Fruit fly (Drosophila melanogaster) whole organism, prepupa: Measurements from ENCODE around the gene CG9107.

Source experiments
- Blimp-1 ChIP-seq: fragments of 200-800 bp; sonication (Bioruptor generic); optimal IDR thresholded peaks from 3 replicates; lab custom pipeline; 2017; ENCODE audit warnings: missing biosample characterization, missing genetic modification characterization, mild to moderate bottlenecking, moderate library complexity, missing genetic modification reagents
- CG10631 ChIP-seq: fragments of 200-800 bp; sonication (Bioruptor generic); optimal IDR thresholded peaks from 2 replicates; lab custom pipeline; 2016; ENCODE audit warnings: missing biosample characterization, missing genetic modification characterization
- CG10669 ChIP-seq: fragments of 200-800 bp; sonication (Bioruptor generic); optimal IDR thresholded peaks from 3 replicates; lab custom pipeline; 2018; ENCODE audit warnings: missing biosample characterization, mild to moderate bottlenecking, missing genetic modification characterization, moderate library complexity
- CG11762 ChIP-seq: fragments of 200-800 bp; sonication (Bioruptor generic); optimal IDR thresholded peaks from 3 replicates; lab custom pipeline; 2016; ENCODE audit warnings: missing biosample characterization, missing genetic modification characterization; ENCODE audit not compliant: insufficient read depth
- CG15336 ChIP-seq: fragments of 200-800 bp; sonication (Bioruptor generic); IDR thresholded peaks from 2 replicates; pipeline ENCODE4 v1.3.6; 2022; ENCODE audit warnings: missing biosample characterization, missing genetic modification characterization
- CG1621 ChIP-seq: fragments of 200-800 bp; sonication (Bioruptor generic); optimal IDR thresholded peaks from 3 replicates; lab custom pipeline; 2018; ENCODE audit warnings: missing biosample characterization, mild to moderate bottlenecking, missing genetic modification characterization
- CG16779 ChIP-seq: fragments of 200-800 bp; sonication (Bioruptor generic); optimal IDR thresholded peaks from 3 replicates; lab custom pipeline; 2017; ENCODE audit warnings: missing biosample characterization, mild to moderate bottlenecking, missing genetic modification characterization
- CG3032 ChIP-seq: fragments of 200-800 bp; optimal IDR thresholded peaks from 2 replicates; lab custom pipeline; 2019; ENCODE audit warnings: missing biosample characterization, mild to moderate bottlenecking, missing genetic modification characterization, moderate library complexity
- CG32006 ChIP-seq: fragments of 200-800 bp; sonication (Bioruptor generic); optimal IDR thresholded peaks from 3 replicates; lab custom pipeline; 2017; ENCODE audit warnings: missing biosample characterization, mild to moderate bottlenecking, missing genetic modification characterization
- CG3919 ChIP-seq: fragments of 200-800 bp; sonication (Bioruptor generic); optimal IDR thresholded peaks from 3 replicates; lab custom pipeline; 2016; ENCODE audit warnings: missing biosample characterization, missing genetic modification characterization
- CG6163 ChIP-seq: fragments of 200-800 bp; sonication (Bioruptor generic); IDR thresholded peaks from 3 replicates; pipeline ENCODE4 v1.3.6; 2022; ENCODE audit warnings: missing biosample characterization, missing genetic modification characterization
- CG6792 ChIP-seq: fragments of 200-800 bp; sonication (Bioruptor generic); optimal IDR thresholded peaks from 3 replicates; lab custom pipeline; 2016; ENCODE audit warnings: missing biosample characterization, missing genetic modification characterization
- CG6808 ChIP-seq: fragments of 200-800 bp; sonication (Bioruptor generic); optimal IDR thresholded peaks from 3 replicates; lab custom pipeline; 2017; ENCODE audit warnings: missing biosample characterization, missing genetic modification characterization, mild to moderate bottlenecking, moderate library complexity, missing genetic modification reagents
- CG6854 ChIP-seq: fragments of 200-800 bp; sonication (Bioruptor generic); optimal IDR thresholded peaks from 2 replicates; lab custom pipeline; 2017; ENCODE audit warnings: missing biosample characterization, mild to moderate bottlenecking, missing genetic modification characterization
- CG7368 ChIP-seq: fragments of 200-800 bp; sonication (Bioruptor generic); optimal IDR thresholded peaks from 3 replicates; lab custom pipeline; 2016; ENCODE audit warnings: missing biosample characterization, missing genetic modification characterization
- CG8319 ChIP-seq: fragments of 200-800 bp; sonication (Bioruptor generic); optimal IDR thresholded peaks from 3 replicates; lab custom pipeline; 2016; ENCODE audit warnings: missing biosample characterization, missing genetic modification characterization
- Eip75B ChIP-seq: fragments of 200-800 bp; sonication (Bioruptor generic); optimal IDR thresholded peaks from 3 replicates; lab custom pipeline; 2016; ENCODE audit warnings: missing biosample characterization, missing genetic modification characterization
- Eip78C ChIP-seq: fragments of 200-800 bp; sonication (Bioruptor generic); peaks from one replicate; lab custom pipeline; 2016; ENCODE audit warnings: missing biosample characterization, missing genetic modification characterization
- Eip93F ChIP-seq: fragments of 200-800 bp; sonication (Bioruptor generic); optimal IDR thresholded peaks from 2 replicates; lab custom pipeline; 2016; ENCODE audit warnings: missing biosample characterization, mild to moderate bottlenecking, missing genetic modification characterization
- Ets21C ChIP-seq: fragments of 200-800 bp; sonication (Bioruptor generic); optimal IDR thresholded peaks from 3 replicates; lab custom pipeline; 2016; ENCODE audit warnings: missing biosample characterization, missing genetic modification characterization
- Hr38 ChIP-seq: sonication (Bioruptor generic); optimal IDR thresholded peaks from 2 replicates; lab custom pipeline; 2016; ENCODE audit warnings: missing biosample characterization, missing genetic modification characterization
- Hr39 ChIP-seq: fragments of 200-800 bp; sonication (Bioruptor generic); optimal IDR thresholded peaks from 2 replicates; lab custom pipeline; 2016; ENCODE audit warnings: missing biosample characterization, missing genetic modification characterization
- Hr4 ChIP-seq: fragments of 200-800 bp; sonication (Bioruptor generic); optimal IDR thresholded peaks from 3 replicates; lab custom pipeline; 2016; ENCODE audit warnings: missing biosample characterization, missing genetic modification characterization
- Lpt ChIP-seq: fragments of 200-800 bp; sonication (Bioruptor generic); optimal IDR thresholded peaks from 3 replicates; lab custom pipeline; 2016; ENCODE audit warnings: missing biosample characterization, missing genetic modification characterization
- Met ChIP-seq: fragments of 200-800 bp; sonication (Bioruptor generic); optimal IDR thresholded peaks from 3 replicates; lab custom pipeline; 2016; ENCODE audit warnings: missing biosample characterization, missing genetic modification characterization
- OdsH ChIP-seq: fragments of 200-800 bp; sonication (Bioruptor generic); optimal IDR thresholded peaks from 3 replicates; lab custom pipeline; 2016; ENCODE audit warnings: missing biosample characterization, missing genetic modification characterization
- Sox102F ChIP-seq: fragments of 200-800 bp; sonication (Bioruptor generic); optimal IDR thresholded peaks from 2 replicates; lab custom pipeline; 2016; ENCODE audit warnings: missing biosample characterization, mild to moderate bottlenecking, missing genetic modification characterization
- Sox14 ChIP-seq: fragments of 200-800 bp; sonication (Bioruptor generic); optimal IDR thresholded peaks from 3 replicates; lab custom pipeline; 2016; ENCODE audit warnings: missing biosample characterization, missing genetic modification characterization
- Sox15 ChIP-seq: fragments of 200-800 bp; sonication (Bioruptor generic); optimal IDR thresholded peaks from 3 replicates; lab custom pipeline; 2016; ENCODE audit warnings: missing biosample characterization, missing genetic modification characterization
- achi ChIP-seq: fragments of 200-800 bp; sonication (Bioruptor generic); optimal IDR thresholded peaks from 3 replicates; lab custom pipeline; 2016; ENCODE audit warnings: missing biosample characterization, missing genetic modification characterization
- acj6 ChIP-seq: fragments of 200-800 bp; sonication (Bioruptor generic); optimal IDR thresholded peaks from 3 replicates; lab custom pipeline; 2016; ENCODE audit warnings: missing biosample characterization, missing genetic modification characterization
- cyc ChIP-seq: fragments of 200-800 bp; sonication (Bioruptor generic); optimal IDR thresholded peaks from 3 replicates; lab custom pipeline; 2016; ENCODE audit warnings: missing biosample characterization, missing genetic modification characterization
- dac ChIP-seq: fragments of 200-800 bp; sonication (Bioruptor generic); optimal IDR thresholded peaks from 2 replicates; lab custom pipeline; 2017; ENCODE audit warnings: missing biosample characterization, mild to moderate bottlenecking, missing genetic modification characterization
- dsx ChIP-seq: fragments of 200-800 bp; optimal IDR thresholded peaks from 3 replicates; lab custom pipeline; 2019; ENCODE audit warnings: missing biosample characterization, mild to moderate bottlenecking, missing genetic modification characterization, moderate library complexity; ENCODE audit not compliant: poor library complexity, severe bottlenecking
- esn ChIP-seq: fragments of 200-800 bp; sonication (Bioruptor generic); optimal IDR thresholded peaks from 2 replicates; lab custom pipeline; 2016; ENCODE audit warnings: missing biosample characterization, mild to moderate bottlenecking, missing genetic modification characterization, moderate library complexity
- fd59A ChIP-seq: fragments of 200-800 bp; sonication (Bioruptor generic); optimal IDR thresholded peaks from 2 replicates; lab custom pipeline; 2017; ENCODE audit warnings: missing biosample characterization, mild to moderate bottlenecking, missing genetic modification characterization, missing genetic modification reagents
- fkh ChIP-seq: fragments of 200-800 bp; sonication (Bioruptor generic); optimal IDR thresholded peaks from 3 replicates; lab custom pipeline; 2017; ENCODE audit warnings: missing biosample characterization, mild to moderate bottlenecking, missing genetic modification characterization, moderate library complexity
- lz ChIP-seq: fragments of 200-800 bp; sonication (Bioruptor generic); optimal IDR thresholded peaks from 3 replicates; lab custom pipeline; 2016; ENCODE audit warnings: missing biosample characterization, missing genetic modification characterization
- net ChIP-seq: fragments of 200-800 bp; sonication (Bioruptor generic); optimal IDR thresholded peaks from 3 replicates; lab custom pipeline; 2016; ENCODE audit warnings: missing biosample characterization, missing genetic modification characterization
- salr ChIP-seq, 2 experiments: fragments of 200-800 bp; sonication (Bioruptor generic); optimal IDR thresholded peaks; 3 replicates each; lab custom pipeline; 2016 to 2018; ENCODE audit warnings: missing biosample characterization in 2 of 2, missing genetic modification characterization in 2 of 2, mild to moderate bottlenecking in 1 of 2
- spab ChIP-seq: fragments of 200-800 bp; sonication (Bioruptor generic); optimal IDR thresholded peaks from 2 replicates; lab custom pipeline; 2017; ENCODE audit warnings: missing biosample characterization, mild to moderate bottlenecking, missing genetic modification characterization, missing genetic modification reagents
- ss ChIP-seq, 2 experiments: fragments of 200-800 bp; sonication (Bioruptor generic); optimal IDR thresholded peaks; 2 replicates in 1 of 2; 3 replicates in 1 of 2; lab custom pipeline; 2017 to 2018; ENCODE audit warnings: mild to moderate bottlenecking in 2 of 2, missing biosample characterization in 2 of 2, missing genetic modification characterization in 2 of 2, moderate library complexity in 1 of 2
- svp ChIP-seq: fragments of 200-800 bp; sonication (Bioruptor generic); peaks from one replicate; lab custom pipeline; 2016; ENCODE audit warnings: missing biosample characterization, missing genetic modification characterization
- topi ChIP-seq: fragments of 200-800 bp; sonication (Bioruptor generic); optimal IDR thresholded peaks from 3 replicates; lab custom pipeline; 2016; ENCODE audit warnings: missing biosample characterization, missing genetic modification characterization
- vri ChIP-seq: fragments of 200-800 bp; sonication (Bioruptor generic); optimal IDR thresholded peaks from 3 replicates; lab custom pipeline; 2016; ENCODE audit warnings: missing biosample characterization, mild to moderate bottlenecking, missing genetic modification characterization

Gene CG9107

DNA sequence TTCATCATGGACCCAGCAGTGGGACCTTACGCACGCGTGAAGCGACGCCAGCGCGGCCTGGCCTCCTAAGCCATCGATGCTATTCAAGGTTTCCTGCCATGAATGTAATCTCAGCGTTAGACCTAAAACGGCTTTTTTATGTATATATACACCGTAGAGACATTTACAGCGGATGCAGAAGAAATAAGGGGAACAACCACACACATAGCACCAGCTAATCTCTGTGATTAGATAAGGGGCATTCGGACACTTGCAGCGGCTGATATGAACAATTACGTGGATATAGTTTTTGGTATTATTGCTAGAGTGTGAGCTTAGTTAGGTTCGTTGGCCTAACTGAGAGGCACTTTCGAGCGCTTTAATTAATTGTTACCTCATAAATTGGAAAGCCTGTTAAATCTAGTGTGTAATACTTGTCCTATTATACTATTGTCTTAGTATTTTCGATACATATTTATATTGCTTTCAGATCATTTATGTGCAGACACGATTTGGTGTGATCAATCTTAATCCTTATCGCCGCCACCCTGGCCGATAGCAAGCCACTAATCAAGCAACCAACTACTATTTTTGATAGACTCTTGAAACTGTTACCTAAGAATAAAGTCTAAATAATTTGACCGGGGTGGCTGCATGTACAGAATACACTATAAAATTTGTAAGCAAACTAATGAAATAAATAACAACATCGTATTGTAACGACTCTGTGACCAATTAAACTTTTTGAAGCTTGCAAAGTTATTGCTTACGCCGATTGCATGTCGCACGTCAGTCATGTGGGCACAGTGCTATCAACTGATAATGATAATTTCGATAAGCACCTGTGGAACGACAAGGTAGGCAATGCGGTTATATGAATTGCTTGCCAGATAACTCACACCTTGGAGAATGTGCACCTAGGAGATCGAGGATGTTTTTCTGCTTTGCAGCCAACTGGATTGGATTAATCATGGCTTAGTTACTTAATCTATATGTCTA, 35.9 kb downstream of the CG9107 start:
- TF ChIP-seq vri: peak; percentile 39
- TF ChIP-seq Met (GFP tag; lab: Kevin White, UChicago): no peak

DNA sequence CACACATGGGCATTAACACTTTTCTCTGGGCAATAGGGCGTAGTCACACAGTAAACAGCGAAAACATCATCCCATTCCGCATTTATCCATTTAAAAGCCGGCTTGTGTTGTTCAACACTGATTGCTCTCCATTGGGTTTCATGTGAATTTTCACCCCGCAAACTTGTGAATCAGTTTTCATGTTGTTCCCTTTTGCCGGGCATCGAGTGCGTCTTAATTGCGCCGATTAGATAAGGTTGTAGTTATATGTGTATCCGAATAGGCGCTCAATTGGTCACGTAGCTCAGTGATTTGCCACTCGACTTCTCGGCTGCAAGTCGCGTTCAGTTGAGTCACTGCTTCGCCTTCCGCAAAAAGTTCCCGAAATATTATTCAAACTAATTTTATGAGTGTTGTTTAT, 37.4 kb downstream of the CG9107 start:
- TF ChIP-seq dac (GFP tag; lab: Kevin White, UChicago) (no peak), CG3032 (tag; lab: Kevin White, UChicago) (no peak), vri (peak; percentile 35), Sox102F (no peak), svp (GFP tag; lab: Kevin White, UChicago) (no peak), CG6163 (GFP tag; lab: Robert Waterston, UW) (no peak)

DNA sequence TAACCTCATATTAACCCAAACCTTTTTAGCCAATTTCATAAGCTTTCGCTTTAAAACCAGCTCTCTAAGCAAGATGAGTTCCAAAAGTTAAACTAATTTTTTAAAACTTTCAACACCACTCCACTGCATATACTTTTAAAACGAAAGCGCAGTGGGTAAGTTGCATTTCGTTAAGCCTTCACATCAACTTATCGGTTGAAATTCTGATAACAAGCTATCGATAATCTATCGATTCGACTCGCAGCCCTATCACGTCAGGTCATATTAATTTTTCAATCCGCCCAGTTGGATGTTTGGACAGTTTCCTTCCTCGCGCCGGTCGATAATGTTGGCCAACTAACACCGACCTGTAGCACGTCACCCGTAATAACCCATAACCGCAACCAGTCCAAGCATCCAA, 38.2 kb downstream of the CG9107 start, which contains the start of gene ifc:
TSS of gene ifc (plus strand) at position 255 of the 400 bp plus-strand sequence.
- TF ChIP-seq Lpt: no peak
- TF ChIP-seq achi (GFP tag; lab: Kevin White, UChicago): no peak
- TF ChIP-seq Sox102F: no peak
- TF ChIP-seq Sox15 (GFP tag; lab: Kevin White, UChicago): peak; percentile 25
- no peak for TF ChIP-seq spab
- TF ChIP-seq CG6808 (GFP tag; lab: Kevin White, UChicago): no peak
- no peak for TF ChIP-seq Blimp-1
- peak; percentile 45 for TF ChIP-seq esn (GFP tag; lab: Kevin White, UChicago)
- TF ChIP-seq CG10669 (GFP tag; lab: Kevin White, UChicago): peak; percentile 10
- TF ChIP-seq CG6792: peak; percentile 29
- no peak for TF ChIP-seq CG8319 (GFP tag; lab: Kevin White, UChicago)
- peak; percentile 66 for TF ChIP-seq Sox14 (GFP tag; lab: Kevin White, UChicago)
- TF ChIP-seq fd59A: no peak
- TF ChIP-seq acj6 (GFP tag; lab: Kevin White, UChicago): peak; percentile 19
- peak; percentile 52 for TF ChIP-seq cyc (GFP tag; lab: Kevin White, UChicago)
- TF ChIP-seq Ets21C (GFP tag; lab: Kevin White, UChicago): no peak
- peak; percentile 30 for TF ChIP-seq dsx (GFP tag; lab: Kevin White, UChicago)
- TF ChIP-seq CG7368 (GFP tag; lab: Kevin White, UChicago): no peak
- TF ChIP-seq Eip78C (GFP tag; lab: Kevin White, UChicago): peak; percentile 66
- no peak for TF ChIP-seq CG15336 (GFP tag; lab: Robert Waterston, UW)
- TF ChIP-seq lz (GFP tag; lab: Kevin White, UChicago): peak; percentile 58
- TF ChIP-seq CG32006 (GFP tag; lab: Kevin White, UChicago): no peak
- no peak for TF ChIP-seq Hr39 (GFP tag; lab: Kevin White, UChicago)
- no peak for TF ChIP-seq Eip75B
- peak in 1 of 2 experiments; percentile 3 for TF ChIP-seq ss (GFP tag; optimal IDR thresholded peaks at IDR 0.05; lab: Kevin White, UChicago)
- no peak for TF ChIP-seq net (GFP tag; lab: Kevin White, UChicago)
- TF ChIP-seq CG3919 (GFP tag; lab: Kevin White, UChicago): peak; percentile 38
- peak; percentile 12 for TF ChIP-seq fkh (GFP tag; lab: Kevin White, UChicago)
- no peak for TF ChIP-seq Met (GFP tag; lab: Kevin White, UChicago)
- TF ChIP-seq Hr4 (GFP tag; lab: Kevin White, UChicago): no peak
- TF ChIP-seq Hr38 (GFP tag; lab: Kevin White, UChicago): no peak
- TF ChIP-seq topi (GFP tag; lab: Kevin White, UChicago): no peak
- peak in 1 of 2 experiments; percentile 29 for TF ChIP-seq salr (GFP tag; optimal IDR thresholded peaks at IDR 0.05; lab: Kevin White, UChicago)
- no peak for TF ChIP-seq CG6854
- TF ChIP-seq CG11762 (GFP tag; lab: Kevin White, UChicago): no peak
- TF ChIP-seq CG1621: peak; percentile 47
- no peak for TF ChIP-seq CG16779 (tag; lab: Kevin White, UChicago)
- TF ChIP-seq CG10631: no peak
- TF ChIP-seq Eip93F: no peak
- TF ChIP-seq OdsH (GFP tag; lab: Kevin White, UChicago): no peak
- peak; percentile 51 for TF ChIP-seq CG3032 (tag; lab: Kevin White, UChicago)
- TF ChIP-seq svp (GFP tag; lab: Kevin White, UChicago): peak; percentile 83
